Fruit fly (Drosophila melanogaster): ENCODE results near the gene CG7142.

The CG7142 gene

dm6 chr3R:18265275-18265674, 14.0 kb downstream of the CG7142 start (continued):
- TF ChIP-seq chinmo (GFP tag; IDR thresholded peaks at IDR 0.05; ENCODE audit: partially characterized antibody) = no peak
- peak; percentile 78 for TF ChIP-seq ewg (GFP tag; optimal IDR thresholded peaks at IDR 0.05)
- TF ChIP-seq ERR (GFP tag; optimal IDR thresholded peaks at IDR 0.05) = no peak
- peak; percentile 11 for TF ChIP-seq cg (GFP tag; optimal IDR thresholded peaks at IDR 0.05)
- TF ChIP-seq CG7839 (tag; optimal IDR thresholded peaks at IDR 0.05) = no peak
- TF ChIP-seq vvl (GFP tag; IDR thresholded peaks at IDR 0.05) = no peak
- no peak for TF ChIP-seq tll (GFP tag; optimal IDR thresholded peaks at IDR 0.05)
- no peak for TF ChIP-seq Nf-YA (GFP tag; IDR thresholded peaks at IDR 0.05)
- no peak for TF ChIP-seq CG11093 (GFP tag; IDR thresholded peaks at IDR 0.05)
- no peak for TF ChIP-seq grn (GFP tag; optimal IDR thresholded peaks at IDR 0.05)
- TF ChIP-seq repo (GFP tag; optimal IDR thresholded peaks at IDR 0.05) = no peak
- no peak for TF ChIP-seq CG11560 (tag; IDR thresholded peaks at IDR 0.05)
- TF ChIP-seq HLH3B (GFP tag; IDR thresholded peaks at IDR 0.05) = no peak
- TF ChIP-seq Asciz (GFP tag; optimal IDR thresholded peaks at IDR 0.05) = no peak
- no peak for TF ChIP-seq CG17829 (tag; optimal IDR thresholded peaks at IDR 0.05)
- peak; percentile 62 to 77 for TF ChIP-seq Trl (optimal IDR thresholded peaks at IDR 0.05)
- TF ChIP-seq Trl (GFP tag; optimal IDR thresholded peaks at IDR 0.05) = no peak
- peak; percentile 87 for TF ChIP-seq Adf1 (GFP tag; IDR thresholded peaks at IDR 0.05)
- TF ChIP-seq Nf-YC (tag; optimal IDR thresholded peaks at IDR 0.05) = peak; percentile 62
- no peak for TF ChIP-seq tup (GFP tag; optimal IDR thresholded peaks at IDR 0.05)
- no peak for TF ChIP-seq D (optimal IDR thresholded peaks at IDR 0.05)
- no peak for TF ChIP-seq D (GFP tag; optimal IDR thresholded peaks at IDR 0.05)
- no peak for TF ChIP-seq Mad (GFP tag; optimal IDR thresholded peaks at IDR 0.05)
- no peak for TF ChIP-seq CG3726 (GFP tag; IDR thresholded peaks at IDR 0.05)
- TF ChIP-seq CG1603 (tag; optimal IDR thresholded peaks at IDR 0.05) = no peak
- TF ChIP-seq her (GFP tag; optimal IDR thresholded peaks at IDR 0.05) = no peak

- TF ChIP-seq CG2199 (GFP tag; IDR thresholded peaks at IDR 0.05) = no peak
- 0 out of 3 replicates have a peak, but pooled peaks have one; percentile 35 for TF ChIP-seq CG16813 (GFP tag; IDR thresholded peaks at IDR 0.05; ENCODE audit: partially characterized antibody)
- no peak for TF ChIP-seq br (optimal IDR thresholded peaks at IDR 0.05)
- peak; percentile 53 for TF ChIP-seq pros (GFP tag; optimal IDR thresholded peaks at IDR 0.05)
- no peak for TF ChIP-seq CG10366 (GFP tag; IDR thresholded peaks at IDR 0.05)
- no peak for TF ChIP-seq maf-S (GFP tag; optimal IDR thresholded peaks at IDR 0.05)
- peak; percentile 21; the same call in 1 of the 2 replicates for TF ChIP-seq dimm (GFP tag; IDR thresholded peaks at IDR 0.05)
- peak; percentile 51; the same call in 1 of the 2 replicates for TF ChIP-seq CG4360 (GFP tag; IDR thresholded peaks at IDR 0.05)
- TF ChIP-seq dmrt99B (tag; optimal IDR thresholded peaks at IDR 0.05) = no peak
- TF ChIP-seq oc (tag; optimal IDR thresholded peaks at IDR 0.05) = no peak
- TF ChIP-seq nerfin-1 (tag; optimal IDR thresholded peaks at IDR 0.05) = peak; percentile 18
- TF ChIP-seq CG12942 (GFP tag; optimal IDR thresholded peaks at IDR 0.05) = no peak
- no peak for TF ChIP-seq H15 (GFP tag; IDR thresholded peaks at IDR 0.05)
- peak; percentile 54 for TF ChIP-seq crol (GFP tag; IDR thresholded peaks at IDR 0.05)
- 0 out of 2 replicates have a peak, but pooled peaks have one; percentile 3 for TF ChIP-seq Xrp1 (GFP tag; IDR thresholded peaks at IDR 0.05)
- TF ChIP-seq Mrtf (GFP tag; IDR thresholded peaks at IDR 0.05) = no peak
- no peak for TF ChIP-seq ac (GFP tag; optimal IDR thresholded peaks at IDR 0.05)
- TF ChIP-seq NC2β (GFP tag; optimal IDR thresholded peaks at IDR 0.05) = no peak
- TF ChIP-seq lmd (GFP tag; IDR thresholded peaks at IDR 0.05) = no peak
- no peak for TF ChIP-seq CG7271 (tag; optimal IDR thresholded peaks at IDR 0.05)
- TF ChIP-seq shn (GFP tag; optimal IDR thresholded peaks at IDR 0.05) = no peak
- TF ChIP-seq Dp (GFP tag; optimal IDR thresholded peaks at IDR 0.05) = no peak
- no peak for TF ChIP-seq CG15073 (GFP tag; optimal IDR thresholded peaks at IDR 0.05)
- no peak for TF ChIP-seq bsh (GFP tag; optimal IDR thresholded peaks at IDR 0.05)
- TF ChIP-seq CG17912 (GFP tag; optimal IDR thresholded peaks at IDR 0.05) = no peak
- TF ChIP-seq Trl (optimal IDR thresholded peaks at IDR 0.05) = peak in 1 of 2 experiments; percentile 3
- TF ChIP-seq Trl (GFP tag; optimal IDR thresholded peaks at IDR 0.05) = no peak
- TF ChIP-seq chn (GFP tag; optimal IDR thresholded peaks at IDR 0.05) = no peak
Observed at dm6 chr3R:18261602-18262001, 17.7 kb downstream of the CG7142 start.
